Fruit fly (Drosophila melanogaster): Measurements from ENCODE around the gene pum.

Gene pum

dm6 chr3R:9051937-9052680, 185.4 kb downstream of the pum start, which contains the start of gene Kdm2 (continued):
- TF ChIP-seq pum (GFP tag; optimal IDR thresholded peaks at IDR 0.05) (no peak), Stat92E (GFP tag; optimal IDR thresholded peaks at IDR 0.05) (peak in 1 of 3 experiments; percentile 87), CG6791 (GFP tag; IDR thresholded peaks at IDR 0.05; ENCODE audit: partially characterized antibody) (no peak), lilli (GFP tag; optimal IDR thresholded peaks at IDR 0.05) (peak; percentile 7), Myb (GFP tag; optimal IDR thresholded peaks at IDR 0.05) (peak; percentile 89), CG4424 (GFP tag; optimal IDR thresholded peaks at IDR 0.05) (no peak), trem (tag; optimal IDR thresholded peaks at IDR 0.05) (peak; percentile 65), gce (GFP tag; IDR thresholded peaks at IDR 0.05) (no peak), CG1024 (GFP tag; IDR thresholded peaks at IDR 0.05) (no peak), CG15011 (GFP tag; optimal IDR thresholded peaks at IDR 0.05) (no peak), CG6272 (GFP tag; IDR thresholded peaks at IDR 0.05) (no peak), CG42726 (GFP tag; IDR thresholded peaks at IDR 0.05; ENCODE audit: partially characterized antibody) (no peak), CG7271 (tag; optimal IDR thresholded peaks at IDR 0.05) (peak; percentile 81), bowl (GFP tag; IDR thresholded peaks at IDR 0.05) (no peak), zen (tag; optimal IDR thresholded peaks at IDR 0.05) (peak; percentile 18), cato (GFP tag; optimal IDR thresholded peaks at IDR 0.05; ENCODE audit: borderline replicate concordance) (no peak), CG3838 (GFP tag; optimal IDR thresholded peaks at IDR 0.05) (no peak), da (GFP tag; optimal IDR thresholded peaks at IDR 0.05) (no peak), CG12155 (GFP tag; optimal IDR thresholded peaks at IDR 0.05) (peak; percentile 12), repo (GFP tag; optimal IDR thresholded peaks at IDR 0.05) (no peak), CG3726 (GFP tag; IDR thresholded peaks at IDR 0.05) (no peak), CG10979 (tag; optimal IDR thresholded peaks at IDR 0.05) (peak; percentile 12), Lhr (GFP tag; optimal IDR thresholded peaks at IDR 0.05) (peak; percentile 29), sqz (GFP tag; optimal IDR thresholded peaks at IDR 0.05) (peak; percentile 85), CG7963 (GFP tag; IDR thresholded peaks at IDR 0.05; ENCODE audit: partially characterized antibody) (no peak), nerfin-1 (tag; optimal IDR thresholded peaks at IDR 0.05) (peak; percentile 16), CG34224 (GFP tag; IDR thresholded peaks at IDR 0.05; ENCODE audit: partially characterized antibody) (no peak), CG2116 (GFP tag; optimal IDR thresholded peaks at IDR 0.05) (peak; percentile 23), ase (GFP tag; IDR thresholded peaks at IDR 0.05) (no peak), CG12236 (GFP tag; optimal IDR thresholded peaks at IDR 0.05) (no peak), CG9797 (GFP tag; optimal IDR thresholded peaks at IDR 0.05) (peak; percentile 70), GATAe (GFP tag; conservative IDR thresholded peaks at IDR 0.05) (no peak), Dek (tag; optimal IDR thresholded peaks at IDR 0.05) (peak; percentile 57), Fer3 (tag; optimal IDR thresholded peaks at IDR 0.05) (peak; percentile 42), abd-A (tag; optimal IDR thresholded peaks at IDR 0.05) (no peak), bigmax (GFP tag; optimal IDR thresholded peaks at IDR 0.05) (no peak), rib (GFP tag; IDR thresholded peaks at IDR 0.05) (no peak), fd96Cb (tag; optimal IDR thresholded peaks at IDR 0.05) (no peak), CG7372 (GFP tag; IDR thresholded peaks at IDR 0.05) (no peak), CG4854 (GFP tag; optimal IDR thresholded peaks at IDR 0.05) (peak; percentile 7), CG17829 (tag; optimal IDR thresholded peaks at IDR 0.05) (peak; percentile 45), Asciz (GFP tag; optimal IDR thresholded peaks at IDR 0.05) (no peak), CG14441 (GFP tag; IDR thresholded peaks at IDR 0.05) (no peak), ab (GFP tag; optimal IDR thresholded peaks at IDR 0.05) (no peak), CG13296 (GFP tag; optimal IDR thresholded peaks at IDR 0.05) (peak; percentile 39), pros (GFP tag; optimal IDR thresholded peaks at IDR 0.05) (no peak), mam (GFP tag; optimal IDR thresholded peaks at IDR 0.05) (no peak), ranshi (GFP tag; IDR thresholded peaks at IDR 0.05) (no peak), BtbVII (GFP tag; optimal IDR thresholded peaks at IDR 0.05) (peak; percentile 34)
